Fruit fly (Drosophila melanogaster): ENCODE data around the gene naz.

DNA sequence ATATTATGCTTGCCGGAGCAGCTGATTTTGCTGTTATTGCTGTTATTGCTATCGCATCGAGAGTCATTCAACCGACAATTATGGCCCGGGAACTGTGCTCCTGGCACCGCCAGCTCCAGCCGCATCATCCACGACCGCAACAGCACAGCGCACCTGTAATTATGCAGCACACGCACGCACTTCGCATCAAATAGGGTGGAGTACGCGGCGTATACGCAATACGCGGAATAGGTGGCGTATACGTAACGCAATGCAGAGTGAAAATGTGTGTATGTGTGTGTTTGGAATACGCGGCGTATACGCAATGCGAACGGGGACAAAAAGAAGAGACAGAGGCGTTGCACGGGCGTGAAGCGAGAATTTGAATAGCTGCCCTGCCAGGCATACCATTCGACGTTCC, 27.0 kb upstream of the naz start:
- TF ChIP-seq fd96Ca (GFP tag; IDR thresholded peaks at IDR 0.05), result no peak
- no peak for TF ChIP-seq CG15710 (tag; optimal IDR thresholded peaks at IDR 0.05)
- TF ChIP-seq CG13204 (GFP tag; optimal IDR thresholded peaks at IDR 0.05), result no peak
- no peak for TF ChIP-seq CG8301 (tag; optimal IDR thresholded peaks at IDR 0.05)
- no peak for TF ChIP-seq EcR (GFP tag; optimal IDR thresholded peaks at IDR 0.05)
- no peak for TF ChIP-seq CG8159 (tag; optimal IDR thresholded peaks at IDR 0.05)

Data from whole organism, pupa.